Worm (Caenorhabditis elegans): ENCODE measurements around the gene nlp-7.

nlp-7 gene

DNA sequence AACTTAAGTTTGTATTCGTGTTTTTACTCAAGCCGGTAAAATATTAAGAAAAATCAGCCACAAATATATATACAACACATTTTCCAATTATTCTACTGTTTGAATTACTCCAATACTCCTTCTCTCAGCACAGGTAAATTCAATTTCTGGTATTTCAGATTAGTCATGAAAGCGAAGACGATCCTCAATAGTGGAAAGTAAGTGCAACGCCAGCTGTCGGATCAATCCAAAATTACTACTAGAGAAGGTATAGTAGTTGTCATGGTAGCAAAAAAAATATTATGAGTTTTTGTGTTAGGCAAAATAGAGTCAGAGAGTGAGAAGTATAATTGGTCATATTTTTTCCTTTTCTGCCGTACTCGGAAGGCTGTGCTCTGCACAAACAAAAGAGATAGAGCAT, 20.1 kb downstream of the nlp-7 start, which contains the start of gene K01A12.2:
Gene K01A12.2, plus strand, starts transcription at position 301 of the 400 bp plus-strand sequence.
- no peak for TF ChIP-seq unc-62 (GFP tag; optimal IDR thresholded peaks at IDR 0.05)

DNA sequence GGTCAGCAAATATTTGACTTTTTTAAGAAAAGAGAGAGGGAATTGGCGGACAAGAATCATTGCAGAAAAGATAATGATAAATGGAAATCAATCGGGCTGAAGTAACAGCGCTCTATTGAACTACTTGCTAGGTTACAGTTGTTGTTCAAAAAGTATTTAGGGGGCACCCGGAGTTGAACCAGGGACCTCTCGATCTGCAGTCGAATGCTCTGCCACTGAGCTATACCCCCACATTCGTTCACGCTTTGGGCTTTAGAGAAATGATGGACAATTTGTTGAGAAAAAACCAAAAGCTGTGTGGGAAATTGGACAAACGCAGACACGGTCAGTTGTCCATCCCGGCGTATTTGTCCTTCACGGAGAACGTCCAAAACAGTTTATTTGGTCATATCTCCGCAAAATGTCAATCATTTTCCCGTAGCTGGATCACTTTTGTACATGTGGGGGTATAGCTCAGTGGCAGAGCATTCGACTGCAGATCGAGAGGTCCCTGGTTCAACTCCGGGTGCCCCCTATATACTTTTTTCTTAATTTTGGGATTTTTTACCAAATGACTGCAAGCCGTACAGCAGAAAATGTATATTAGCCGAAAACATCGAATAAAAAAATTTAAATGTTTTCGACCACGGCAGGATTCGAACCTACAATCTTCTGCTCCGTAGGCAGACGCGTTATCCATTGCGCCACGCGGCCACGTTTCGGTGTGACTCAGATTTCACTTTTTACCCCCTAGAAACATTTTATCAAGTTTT, 31.0 kb downstream of the nlp-7 start:
- TF ChIP-seq unc-62 (GFP tag; optimal IDR thresholded peaks at IDR 0.05) = no peak

DNA sequence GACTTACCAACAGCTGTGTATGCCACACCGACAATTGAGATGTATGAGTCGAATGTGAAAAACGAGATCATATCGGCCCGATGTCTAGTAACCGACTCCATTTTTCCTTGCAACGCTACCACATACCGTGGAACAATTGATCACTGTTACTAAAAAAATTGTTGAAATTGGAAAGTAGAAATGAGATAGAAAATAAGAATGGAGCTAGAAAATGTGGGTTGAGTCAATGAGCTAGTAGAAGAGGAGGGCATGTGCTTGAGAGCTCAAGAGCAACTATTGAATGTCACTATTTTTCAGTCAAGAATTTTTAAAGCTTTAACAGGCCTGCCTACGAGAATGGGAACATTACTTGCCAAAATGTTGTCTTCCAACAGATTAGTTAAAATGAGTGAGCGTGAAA, 32.1 kb downstream of the nlp-7 start, which contains the start of gene K01A12.3:
Gene K01A12.3, minus strand, starts transcription at position 101 of the 400 bp plus-strand sequence.
- TF ChIP-seq unc-62 (GFP tag; optimal IDR thresholded peaks at IDR 0.05) = no peak

DNA sequence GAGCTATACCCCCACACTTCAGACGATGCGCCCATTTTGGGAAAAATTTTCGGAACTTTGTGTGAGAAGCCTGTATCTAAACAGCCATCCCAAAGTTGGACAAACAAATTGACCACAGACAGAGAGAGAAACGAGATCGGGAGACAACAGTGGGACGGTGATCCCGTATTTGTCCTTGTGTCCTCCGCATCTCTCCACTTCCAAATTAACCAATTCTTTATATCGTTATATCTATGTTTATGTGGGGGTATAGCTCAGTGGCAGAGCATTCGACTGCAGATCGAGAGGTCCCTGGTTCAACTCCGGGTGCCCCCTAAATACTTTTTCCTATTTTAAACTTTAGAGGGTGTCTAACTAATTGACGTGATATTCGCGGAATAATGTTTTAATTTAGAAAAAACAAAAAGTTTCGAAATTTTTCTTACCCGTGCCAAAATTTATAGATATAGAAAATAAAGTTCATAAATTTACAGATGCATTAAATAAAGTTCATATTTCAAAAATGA, 45.8 kb downstream of the nlp-7 start:
- TF ChIP-seq unc-62 (GFP tag; optimal IDR thresholded peaks at IDR 0.05) = no peak

DNA sequence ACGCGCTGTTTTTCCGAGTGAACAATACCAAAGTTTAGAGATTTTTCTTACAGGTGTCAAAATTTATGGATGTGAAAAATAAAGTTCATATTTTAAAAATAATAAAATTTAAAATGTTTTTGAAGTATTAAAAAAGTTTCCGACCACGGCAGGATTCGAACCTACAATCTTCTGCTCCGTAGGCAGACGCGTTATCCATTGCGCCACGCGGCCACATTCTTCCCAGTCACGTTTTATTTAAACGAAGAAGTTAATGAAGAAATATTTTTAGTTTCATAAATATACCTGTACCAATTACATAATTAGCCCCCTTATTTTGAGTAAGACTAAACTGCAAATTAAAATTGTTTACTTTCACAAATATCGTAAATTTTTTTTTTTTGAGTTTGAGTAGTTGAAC, 47.7 kb downstream of the nlp-7 start:
- TF ChIP-seq unc-62 (GFP tag; optimal IDR thresholded peaks at IDR 0.05) = no peak

Data from whole organism, dauer.